Worm (Caenorhabditis elegans) whole organism, L1 larva: ENCODE results near the gene dgn-2.

Experiments
- C04F5.9 ChIP-seq: sonication (generic microtip); optimal IDR thresholded peaks from 2 replicates; lab custom pipeline; 2016; ENCODE audit warnings: missing genetic modification characterization, missing compliant biosample characterization
- C34B4.2 ChIP-seq: sonication (generic microtip); optimal IDR thresholded peaks from 2 replicates; lab custom pipeline; 2017; ENCODE audit warnings: mild to moderate bottlenecking, missing genetic modification characterization, missing compliant biosample characterization
- aha-1 ChIP-seq: fragments of 150-350 bp; optimal IDR thresholded peaks from 2 replicates; lab custom pipeline; 2014; ENCODE audit warnings: missing biosample characterization, missing genetic modification characterization
- alr-1 ChIP-seq: fragments of 200-800 bp; sonication (Bioruptor generic); optimal IDR thresholded peaks from 2 replicates; lab custom pipeline; 2018; ENCODE audit warnings: borderline replicate concordance, mild to moderate bottlenecking, missing genetic modification characterization, missing compliant biosample characterization
- blmp-1 ChIP-seq: fragments of 150-350 bp; optimal IDR thresholded peaks from 2 replicates; lab custom pipeline; 2014; ENCODE audit warnings: missing biosample characterization, missing genetic modification characterization
- ceh-8 ChIP-seq: fragments of 200-800 bp; sonication (Bioruptor generic); optimal IDR thresholded peaks from 2 replicates; lab custom pipeline; 2018; ENCODE audit warnings: mild to moderate bottlenecking, missing genetic modification characterization, moderate library complexity, missing compliant biosample characterization
- ceh-82 ChIP-seq, 3 experiments: fragments of 150-350 bp in 1 of 3; sonication (generic microtip) in 2 of 3; optimal IDR thresholded peaks; 2 replicates each; lab custom pipeline; 2014 to 2017; ENCODE audit warnings: missing biosample characterization in 3 of 3, missing genetic modification characterization in 3 of 3
- ceh-88 ChIP-seq: fragments of 200-800 bp; sonication (Bioruptor generic); IDR thresholded peaks from 2 replicates; pipeline ENCODE4 v1.3.6; 2022; ENCODE audit warnings: missing genetic modification characterization, missing compliant biosample characterization
- ceh-90 ChIP-seq: sonication (generic microtip); optimal IDR thresholded peaks from 2 replicates; lab custom pipeline; 2016; ENCODE audit warnings: missing genetic modification characterization, missing compliant biosample characterization
- dpl-1 ChIP-seq, 3 experiments: fragments of 150-350 bp in 2 of 3; sonication (generic microtip) in 1 of 3; optimal IDR thresholded peaks; 2 replicates each; lab custom pipeline; 2014 to 2017; ENCODE audit warnings: missing biosample characterization in 3 of 3, missing genetic modification characterization in 3 of 3, missing genetic modification reagents in 3 of 3
- dsc-1 ChIP-seq: sonication (generic microtip); optimal IDR thresholded peaks from 2 replicates; lab custom pipeline; 2016; ENCODE audit warnings: mild to moderate bottlenecking, missing genetic modification characterization, missing compliant biosample characterization
- efl-1 ChIP-seq, 4 experiments: fragments of 150-350 bp; optimal IDR thresholded peaks in 3 of 4; peaks in 1 of 4; 1 replicate in 1 of 4; 2 replicates in 3 of 4; lab custom pipeline; 2014; ENCODE audit warnings: missing biosample characterization in 2 of 4, missing genetic modification characterization in 2 of 4, missing genetic modification reagents in 2 of 4
- efl-3 ChIP-seq: fragments of 200-800 bp; sonication (Bioruptor generic); optimal IDR thresholded peaks from 2 replicates; lab custom pipeline; 2018; ENCODE audit warnings: mild to moderate bottlenecking, missing genetic modification characterization, missing compliant biosample characterization
- egl-13 ChIP-seq: sonication (generic microtip); optimal IDR thresholded peaks from 2 replicates; lab custom pipeline; 2016; ENCODE audit warnings: missing genotype, missing genetic modification reagents, missing genetic modification characterization, missing compliant biosample characterization
- elt-3 ChIP-seq, 6 experiments: fragments of 150-350 bp in 1 of 6; sonication (generic microtip); optimal IDR thresholded peaks; 2 replicates each; lab custom pipeline; 2017 to 2018; ENCODE audit warnings: missing biosample characterization in 6 of 6, missing genetic modification characterization in 6 of 6, inconsistent platforms in 1 of 6
- ets-5 ChIP-seq: fragments of 200-800 bp; sonication (Bioruptor generic); IDR thresholded peaks from 2 replicates; pipeline ENCODE4 v1.3.6; 2022; ENCODE audit warnings: missing genetic modification characterization, missing compliant biosample characterization
- fkh-10 ChIP-seq: sonication (generic microtip); optimal IDR thresholded peaks from 2 replicates; lab custom pipeline; 2017; ENCODE audit warnings: missing biosample characterization, missing genetic modification reagents, missing genetic modification characterization
- fkh-4 ChIP-seq: sonication (generic microtip); optimal IDR thresholded peaks from 2 replicates; lab custom pipeline; 2016; ENCODE audit warnings: missing compliant biosample characterization, missing genetic modification characterization, borderline replicate concordance
- fkh-8 ChIP-seq: sonication (generic microtip); optimal IDR thresholded peaks from 2 replicates; lab custom pipeline; 2016; ENCODE audit warnings: mild to moderate bottlenecking, missing genetic modification characterization, missing compliant biosample characterization
- fos-1 ChIP-seq: fragments of 150-350 bp; optimal IDR thresholded peaks from 2 replicates; lab custom pipeline; 2014; ENCODE audit warnings: missing biosample characterization, missing genetic modification characterization
- grh-1 ChIP-seq: fragments of 200-800 bp; sonication (Bioruptor generic); IDR thresholded peaks from 2 replicates; pipeline ENCODE4 v1.3.6; 2022; ENCODE audit warnings: missing genetic modification reagents, missing genetic modification characterization, missing compliant biosample characterization
- hlh-4 ChIP-seq: sonication (generic microtip); optimal IDR thresholded peaks from 2 replicates; lab custom pipeline; 2016; ENCODE audit warnings: mild to moderate bottlenecking, missing genetic modification characterization, missing compliant biosample characterization
- hpl-2 ChIP-seq: fragments of 150-350 bp; optimal IDR thresholded peaks from 2 replicates; lab custom pipeline; 2014; ENCODE audit warnings: missing biosample characterization, missing genetic modification reagents, missing genetic modification characterization
- irx-1 ChIP-seq: sonication (generic microtip); optimal IDR thresholded peaks from 2 replicates; lab custom pipeline; 2016; ENCODE audit warnings: missing genetic modification characterization, missing compliant biosample characterization
- isw-1 ChIP-seq: fragments of 200-800 bp; sonication (Bioruptor generic); IDR thresholded peaks from 2 replicates; pipeline ENCODE4 v1.3.6; 2022; ENCODE audit warnings: missing genetic modification characterization, missing compliant biosample characterization
- lin-13 ChIP-seq: fragments of 150-350 bp; optimal IDR thresholded peaks from 2 replicates; lab custom pipeline; 2014; ENCODE audit warnings: missing biosample characterization, missing genetic modification reagents, missing genetic modification characterization
- lin-14 ChIP-seq: fragments of 200-800 bp; sonication (Bioruptor generic); optimal IDR thresholded peaks from 2 replicates; lab custom pipeline; 2018; ENCODE audit warnings: mild to moderate bottlenecking, missing genetic modification characterization, moderate library complexity, missing compliant biosample characterization
- lin-15B ChIP-seq: fragments of 150-350 bp; sonication (generic microtip); optimal IDR thresholded peaks from 3 replicates; lab custom pipeline; 2014; ENCODE audit warnings: missing biosample characterization, missing genetic modification characterization
- lir-3 ChIP-seq: sonication (generic microtip); optimal IDR thresholded peaks from 2 replicates; lab custom pipeline; 2016; ENCODE audit warnings: mild to moderate bottlenecking, missing genetic modification characterization, moderate library complexity, missing compliant biosample characterization; ENCODE audit not compliant: poor library complexity
- mab-9 ChIP-seq: fragments of 200-800 bp; sonication (Bioruptor generic); IDR thresholded peaks from 2 replicates; pipeline ENCODE4 v1.3.6; 2022; ENCODE audit warnings: missing genetic modification reagents, missing genetic modification characterization, missing compliant biosample characterization
- mdl-1 ChIP-seq, 2 experiments: fragments of 150-350 bp; optimal IDR thresholded peaks; 2 replicates each; lab custom pipeline; 2014 to 2017; ENCODE audit warnings: missing biosample characterization in 2 of 2, missing genetic modification characterization in 2 of 2, inconsistent platforms in 1 of 2
- mep-1 ChIP-seq: fragments of 150-350 bp; optimal IDR thresholded peaks from 2 replicates; lab custom pipeline; 2014; ENCODE audit warnings: missing biosample characterization, missing genetic modification characterization
- nhr-11 ChIP-seq: fragments of 150-350 bp; optimal IDR thresholded peaks from 2 replicates; lab custom pipeline; 2014; ENCODE audit warnings: missing biosample characterization, missing genetic modification characterization
- nhr-237 ChIP-seq: fragments of 150-350 bp; optimal IDR thresholded peaks from 2 replicates; lab custom pipeline; 2014; ENCODE audit warnings: missing biosample characterization, missing genetic modification characterization
- nhr-28 ChIP-seq: fragments of 150-350 bp; optimal IDR thresholded peaks from 2 replicates; lab custom pipeline; 2014; ENCODE audit warnings: missing biosample characterization, missing genetic modification characterization
- nhr-71 ChIP-seq: sonication (generic microtip); optimal IDR thresholded peaks from 2 replicates; lab custom pipeline; 2016; ENCODE audit warnings: mild to moderate bottlenecking, missing genetic modification characterization, moderate library complexity, missing compliant biosample characterization
- nhr-76 ChIP-seq: sonication (generic microtip); optimal IDR thresholded peaks from 2 replicates; lab custom pipeline; 2017; ENCODE audit warnings: missing biosample characterization, missing genetic modification characterization
- nhr-77 ChIP-seq: fragments of 150-350 bp; optimal IDR thresholded peaks from 2 replicates; lab custom pipeline; 2014; ENCODE audit warnings: missing biosample characterization, missing genetic modification characterization
- nhr-84 ChIP-seq: sonication (generic microtip); optimal IDR thresholded peaks from 2 replicates; lab custom pipeline; 2017; ENCODE audit warnings: missing biosample characterization, missing genetic modification characterization
- pag-3 ChIP-seq: sonication (generic microtip); optimal IDR thresholded peaks from 2 replicates; lab custom pipeline; 2017; ENCODE audit warnings: missing genetic modification characterization, mild to moderate bottlenecking, missing compliant biosample characterization, antibody characterized with exemption, borderline replicate concordance; ENCODE audit not compliant: insufficient read depth
- pax-3 ChIP-seq: fragments of 200-800 bp; sonication (Bioruptor generic); optimal IDR thresholded peaks from 2 replicates; lab custom pipeline; 2018; ENCODE audit warnings: mild to moderate bottlenecking, missing genetic modification characterization, moderate library complexity, missing compliant biosample characterization
- rnt-1 ChIP-seq: sonication (generic microtip); optimal IDR thresholded peaks from 2 replicates; lab custom pipeline; 2016; ENCODE audit warnings: mild to moderate bottlenecking, missing genetic modification characterization, moderate library complexity, missing compliant biosample characterization
- skn-1 ChIP-seq: fragments of 150-350 bp; optimal IDR thresholded peaks from 2 replicates; lab custom pipeline; 2014; ENCODE audit warnings: missing biosample characterization, missing genetic modification characterization
- sox-4 ChIP-seq: sonication (generic microtip); optimal IDR thresholded peaks from 2 replicates; lab custom pipeline; 2016; ENCODE audit warnings: missing genetic modification characterization, missing compliant biosample characterization
- swsn-7 ChIP-seq: sonication (generic microtip); optimal IDR thresholded peaks from 2 replicates; lab custom pipeline; 2016; ENCODE audit warnings: missing genetic modification characterization, missing compliant biosample characterization
- tbx-2 ChIP-seq: sonication (generic microtip); optimal IDR thresholded peaks from 2 replicates; lab custom pipeline; 2016; ENCODE audit warnings: missing genetic modification characterization, missing compliant biosample characterization
- tlp-1 ChIP-seq: fragments of 150-350 bp; optimal IDR thresholded peaks from 2 replicates; lab custom pipeline; 2014; ENCODE audit warnings: missing biosample characterization, missing genetic modification characterization
- unc-30 ChIP-seq: sonication (generic microtip); optimal IDR thresholded peaks from 2 replicates; lab custom pipeline; 2017; ENCODE audit warnings: missing biosample characterization, missing genetic modification characterization
- unc-62 ChIP-seq: fragments of 150-350 bp; optimal IDR thresholded peaks from 2 replicates; lab custom pipeline; 2014; ENCODE audit warnings: missing biosample characterization, missing genetic modification reagents, missing genetic modification characterization
- unc-86 ChIP-seq: sonication (generic microtip); optimal IDR thresholded peaks from 2 replicates; lab custom pipeline; 2016; ENCODE audit warnings: missing genetic modification characterization, missing compliant biosample characterization
- xbp-1 ChIP-seq: sonication (generic microtip); optimal IDR thresholded peaks from 2 replicates; lab custom pipeline; 2016; ENCODE audit warnings: missing genetic modification characterization, missing compliant biosample characterization
- ztf-11 ChIP-seq, 2 experiments: sonication (generic microtip); optimal IDR thresholded peaks; 2 replicates each; lab custom pipeline; 2016 to 2017; ENCODE audit warnings: missing genetic modification characterization in 2 of 2, missing biosample characterization in 1 of 2, missing compliant biosample characterization in 1 of 2
- ztf-4 ChIP-seq: fragments of 150-350 bp; optimal IDR thresholded peaks from 2 replicates; lab custom pipeline; 2014; ENCODE audit warnings: missing biosample characterization, missing genetic modification characterization

The dgn-2 gene

DNA sequence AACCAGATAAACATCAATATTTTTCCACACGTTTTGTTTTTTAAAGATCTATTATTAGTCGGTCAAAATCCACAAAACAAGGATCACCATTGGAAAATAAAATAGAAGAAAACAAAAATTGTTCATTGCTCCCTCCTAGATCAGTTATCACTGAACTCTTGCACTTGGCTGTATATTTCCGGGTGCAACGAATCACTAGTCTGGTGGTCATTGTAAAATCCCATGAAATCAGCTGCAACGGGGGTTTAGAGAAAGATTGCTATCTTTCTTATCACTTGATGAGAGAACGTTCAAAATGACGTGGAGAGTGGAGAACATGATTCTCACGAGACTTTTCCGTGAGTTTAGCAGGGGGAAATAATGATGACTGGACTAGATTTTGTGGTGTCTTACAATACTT lies 28.5 kb upstream of the dgn-2 start:
- TF ChIP-seq nhr-71 (tag; lab: Kevin White, UChicago) (peak; percentile 63), unc-62 (no peak), isw-1 (GFP tag; lab: Robert Waterston, UW) (no peak), ceh-90 (tag; lab: Kevin White, UChicago) (no peak), rnt-1 (tag; lab: Kevin White, UChicago) (peak; percentile 39), lin-13 (GFP tag; lab: Kevin White, UChicago) (no peak), dpl-1 (GFP tag; optimal IDR thresholded peaks at IDR 0.05; lab: Kevin White, UChicago) (no peak), nhr-77 (tag; lab: Kevin White, UChicago) (no peak), hpl-2 (GFP tag; lab: Kevin White, UChicago) (no peak), fkh-4 (no peak), fkh-8 (tag; lab: Kevin White, UChicago) (no peak), hlh-4 (tag; lab: Kevin White, UChicago) (no peak), lir-3 (tag; lab: Kevin White, UChicago) (no peak), nhr-237 (tag; lab: Kevin White, UChicago) (no peak), efl-1 (optimal IDR thresholded peaks at IDR 0.05; lab: Kevin White, UChicago) (no peak), efl-1 (GFP tag; optimal IDR thresholded peaks at IDR 0.05 in 1 of 2; lab: Kevin White, UChicago) (no peak), alr-1 (tag; lab: Kevin White, UChicago) (no peak), lin-15B (tag; lab: Kevin White, UChicago) (no peak), skn-1 (tag; lab: Kevin White, UChicago) (peak; percentile 35), unc-86 (no peak), unc-30 (tag; lab: Kevin White, UChicago) (no peak), swsn-7 (no peak), lin-14 (peak; percentile 40), ceh-82 (tag; optimal IDR thresholded peaks at IDR 0.05; lab: Kevin White, UChicago) (no peak), ceh-8 (GFP tag; lab: Kevin White, UChicago) (no peak), dsc-1 (no peak), sox-4 (no peak), fkh-10 (GFP tag; lab: Kevin White, UChicago) (no peak), mdl-1 (tag; optimal IDR thresholded peaks at IDR 0.05; lab: Kevin White, UChicago) (peak in 1 of 2 experiments; percentile 19), ztf-4 (tag; lab: Kevin White, UChicago) (no peak), ets-5 (no peak), mab-9 (GFP tag; lab: Robert Waterston, UW) (no peak), nhr-84 (tag; lab: Kevin White, UChicago) (no peak), nhr-76 (tag; lab: Kevin White, UChicago) (no peak), tbx-2 (peak; percentile 33), nhr-11 (tag; lab: Kevin White, UChicago) (no peak), mep-1 (tag; lab: Kevin White, UChicago) (no peak), tlp-1 (no peak), fos-1 (tag; lab: Kevin White, UChicago) (no peak), pax-3 (tag; lab: Kevin White, UChicago) (no peak), pag-3 (tag; lab: Kevin White, UChicago) (no peak), efl-3 (no peak), aha-1 (tag; lab: Kevin White, UChicago) (no peak), egl-13 (tag; lab: Kevin White, UChicago) (no peak), grh-1 (no peak), nhr-28 (no peak), ztf-11 (tag; optimal IDR thresholded peaks at IDR 0.05; lab: Kevin White, UChicago) (no peak), xbp-1 (tag; lab: Kevin White, UChicago) (no peak), blmp-1 (tag; lab: Kevin White, UChicago) (peak; percentile 10), irx-1 (tag; lab: Kevin White, UChicago) (no peak), C04F5.9 (tag; lab: Kevin White, UChicago) (no peak), C34B4.2 (tag; lab: Kevin White, UChicago) (no peak), elt-3 (tag; optimal IDR thresholded peaks at IDR 0.05; lab: Kevin White, UChicago) (peak in 1 of 6 experiments; percentile 87), ceh-88 (GFP tag; lab: Robert Waterston, UW) (no peak)
